Worm (Caenorhabditis elegans): ENCODE data around the gene pqe-1.

pqe-1 gene

ce11 chrIII:5310940-5311339 lies at the start of gene pqe-1:
Gene pqe-1, plus strand, starts transcription at chrIII:5311240.
- TF ChIP-seq ceh-62 (tag; optimal IDR thresholded peaks at IDR 0.05) = no peak
- 0 out of 2 replicates have a peak, but pooled peaks have one; percentile 12 for TF ChIP-seq arid-1 (GFP tag; conservative IDR thresholded peaks at IDR 0.05)

DNA sequence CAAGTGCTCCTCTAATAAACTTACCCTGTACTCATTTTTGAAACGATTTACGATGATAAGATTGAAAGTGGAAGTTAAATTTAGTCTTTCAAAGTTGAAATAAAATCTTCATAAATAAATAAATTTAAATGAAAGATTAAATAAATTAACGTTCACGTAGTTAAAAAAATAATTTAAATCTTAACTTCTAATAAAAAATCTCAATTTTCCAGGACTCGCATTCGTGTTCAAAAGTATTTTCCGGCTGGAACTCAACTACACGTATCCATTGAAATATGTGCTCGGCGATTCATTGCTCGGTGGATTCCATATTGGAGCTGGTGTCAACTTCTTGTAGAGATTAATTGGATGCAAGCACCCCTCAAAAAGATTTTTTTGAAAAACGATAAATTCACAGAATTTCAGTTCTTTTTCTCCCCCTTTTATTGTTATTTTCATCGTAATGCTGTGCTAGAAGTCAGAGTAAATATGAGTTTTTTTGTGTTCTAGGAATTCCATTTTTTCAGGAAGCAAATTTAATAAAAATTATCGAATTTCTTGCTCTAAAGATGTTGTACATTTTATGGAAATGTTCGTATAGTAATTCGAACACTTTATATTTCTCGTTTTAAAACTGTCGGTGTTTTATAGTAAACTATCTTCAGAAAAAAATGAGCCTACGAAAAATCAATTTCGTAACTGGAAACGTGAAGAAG lies 47.6 kb upstream of the pqe-1 start, which contains the start of the genes C34E10.9 and hap-1:
Gene C34E10.9 (minus strand): TSS at position 101 of the 695 bp plus-strand sequence.
Gene hap-1 (plus strand): TSS at position 645 of the 695 bp plus-strand sequence.
- TF ChIP-seq nhr-42 (GFP tag; IDR thresholded peaks at IDR 0.05) (no peak), sdz-12 (GFP tag; optimal IDR thresholded peaks at IDR 0.05) (no peak), zfp-2 (tag; optimal IDR thresholded peaks at IDR 0.05) (no peak), nhr-76 (tag; optimal IDR thresholded peaks at IDR 0.05) (no peak), egl-43 (GFP tag; IDR thresholded peaks at IDR 0.05) (no peak), daf-16 (GFP tag; optimal IDR thresholded peaks at IDR 0.05) (no peak), daf-16 (tag; optimal IDR thresholded peaks at IDR 0.05) (no peak), mep-1 (tag; optimal IDR thresholded peaks at IDR 0.05) (no peak), madf-5 (GFP tag; IDR thresholded peaks at IDR 0.05) (no peak), lin-1 (GFP tag; IDR thresholded peaks at IDR 0.05) (no peak), mxl-3 (GFP tag; optimal IDR thresholded peaks at IDR 0.05) (no peak), lin-13 (GFP tag; optimal IDR thresholded peaks at IDR 0.05) (no peak), nhr-102 (tag; optimal IDR thresholded peaks at IDR 0.05) (no peak)

ce11 chrIII:5264813-5265212 lies 46.2 kb upstream of the pqe-1 start, which contains the start of gene gro-1:
Gene gro-1, plus strand, starts transcription at chrIII:5265113.
- TF ChIP-seq lin-29 (GFP tag; IDR thresholded peaks at IDR 0.05) = no peak
- TF ChIP-seq daf-19 (GFP tag; conservative IDR thresholded peaks at IDR 0.05) = no peak
- TF ChIP-seq dmd-8 (GFP tag; IDR thresholded peaks at IDR 0.05) = no peak
- TF ChIP-seq unc-62 (GFP tag; optimal IDR thresholded peaks at IDR 0.05 in 1 of 2) = peak in 1 of 2 experiments; percentile 17
- no peak for TF ChIP-seq unc-62 (tag; optimal IDR thresholded peaks at IDR 0.05)
- TF ChIP-seq lin-1 (GFP tag; IDR thresholded peaks at IDR 0.05) = no peak
- no peak for TF ChIP-seq aly-2 (tag; optimal IDR thresholded peaks at IDR 0.05)

ce11 chrIII:5267217-5267906 lies 43.7 kb upstream of the pqe-1 start, which contains the start of gene ZC395.5:
Gene ZC395.5, plus strand, starts transcription at chrIII:5267848.
- TF ChIP-seq vab-7 (GFP tag; IDR thresholded peaks at IDR 0.05) (no peak), ceh-32 (tag; optimal IDR thresholded peaks at IDR 0.05; ENCODE audit: poor library complexity) (no peak), saeg-2 (GFP tag; IDR thresholded peaks at IDR 0.05) (no peak), ZK337.2 (GFP tag; IDR thresholded peaks at IDR 0.05) (no peak), aly-2 (tag; optimal IDR thresholded peaks at IDR 0.05) (no peak), hlh-11 (tag; optimal IDR thresholded peaks at IDR 0.05) (peak; percentile 23), nhr-28 (tag; optimal IDR thresholded peaks at IDR 0.05) (peak; percentile 12), cey-2 (tag; optimal IDR thresholded peaks at IDR 0.05; ENCODE audit: borderline replicate concordance, insufficient read depth) (no peak), dmd-8 (GFP tag; IDR thresholded peaks at IDR 0.05) (no peak), dve-1 (tag; optimal IDR thresholded peaks at IDR 0.05; ENCODE audit: insufficient read depth) (peak; percentile 81), F49E8.2 (tag; optimal IDR thresholded peaks at IDR 0.05; ENCODE audit: borderline replicate concordance) (no peak), nhr-111 (GFP tag; optimal IDR thresholded peaks at IDR 0.05) (no peak), nhr-41 (GFP tag; IDR thresholded peaks at IDR 0.05) (no peak), D1046.2 (GFP tag; IDR thresholded peaks at IDR 0.05) (no peak), mxl-2 (GFP tag; conservative IDR thresholded peaks at IDR 0.05) (no peak), ceh-20 (GFP tag; IDR thresholded peaks at IDR 0.05) (no peak), spr-1 (tag; optimal IDR thresholded peaks at IDR 0.05) (no peak), ces-1 (GFP tag; optimal IDR thresholded peaks at IDR 0.05) (no peak), lir-3 (tag; optimal IDR thresholded peaks at IDR 0.05) (no peak), F26F4.8 (GFP tag; conservative IDR thresholded peaks at IDR 0.05) (no peak), ztf-11 (tag; optimal IDR thresholded peaks at IDR 0.05) (no peak), attf-4 (tag; optimal IDR thresholded peaks at IDR 0.05) (no peak), lin-29 (GFP tag; IDR thresholded peaks at IDR 0.05) (no peak), lim-7 (GFP tag; IDR thresholded peaks at IDR 0.05) (no peak), T20F7.1 (GFP tag; optimal IDR thresholded peaks at IDR 0.05) (peak; percentile 10), dpl-1 (GFP tag; optimal IDR thresholded peaks at IDR 0.05) (no peak)

All from whole organism, L4 larva.